Fruit fly (Drosophila melanogaster) whole organism, embryonic: ENCODE measurements around the gene CG16756.
A peak's percentile ranks its signal among the peaks of the same experiment; 100 is the strongest.

Source experiments
- ATbp ChIP-seq: fragments of 200-800 bp; sonication (Bioruptor generic); optimal IDR thresholded peaks from 2 replicates; lab custom pipeline; 2017; ENCODE audit warnings: missing biosample characterization, mild to moderate bottlenecking, missing genetic modification characterization, missing genetic modification reagents
- Aef1 ChIP-seq: fragments of 200-800 bp; sonication (Bioruptor generic); IDR thresholded peaks from 3 replicates; pipeline ENCODE4 v1.3.6; 2022; ENCODE audit warnings: missing biosample characterization, missing genetic modification characterization
- Antp ChIP-seq: fragments of 200-800 bp; sonication (Bioruptor generic); optimal IDR thresholded peaks from 3 replicates; lab custom pipeline; 2016; ENCODE audit warnings: missing biosample characterization, missing genetic modification characterization
- CG10147 ChIP-seq: fragments of 200-800 bp; sonication (Bioruptor generic); optimal IDR thresholded peaks from 2 replicates; lab custom pipeline; 2019; ENCODE audit warnings: missing biosample characterization, mild to moderate bottlenecking, missing genetic modification characterization, moderate library complexity
- CG10274 ChIP-seq: fragments of 200-800 bp; sonication (Bioruptor generic); optimal IDR thresholded peaks from 3 replicates; lab custom pipeline; 2017; ENCODE audit warnings: missing biosample characterization, mild to moderate bottlenecking, missing genetic modification characterization
- CG11696 ChIP-seq: fragments of 200-800 bp; sonication (Bioruptor generic); IDR thresholded peaks from 2 replicates; pipeline ENCODE4 v1.3.6; 2022; ENCODE audit warnings: missing biosample characterization, missing genetic modification characterization
- CG13287 ChIP-seq: fragments of 200-800 bp; sonication (Bioruptor generic); IDR thresholded peaks from 2 replicates; pipeline ENCODE4 v1.3.6; 2022; ENCODE audit warnings: missing biosample characterization, missing genetic modification characterization; ENCODE audit not compliant: partially characterized antibody
- CG13775 ChIP-seq: fragments of 200-800 bp; sonication (Bioruptor generic); optimal IDR thresholded peaks from 3 replicates; lab custom pipeline; 2017; ENCODE audit warnings: missing biosample characterization, mild to moderate bottlenecking, missing genetic modification characterization
- CG17186 ChIP-seq: fragments of 200-800 bp; sonication (Bioruptor generic); optimal IDR thresholded peaks from 3 replicates; lab custom pipeline; 2017; ENCODE audit warnings: missing biosample characterization, missing genetic modification reagents, missing genetic modification characterization
- CG17829 ChIP-seq: fragments of 200-800 bp; optimal IDR thresholded peaks from 2 replicates; lab custom pipeline; 2019; ENCODE audit warnings: missing biosample characterization, mild to moderate bottlenecking, missing genetic modification characterization, moderate library complexity
- CG18262 ChIP-seq: fragments of 200-800 bp; optimal IDR thresholded peaks from 3 replicates; lab custom pipeline; 2019; ENCODE audit warnings: missing biosample characterization, mild to moderate bottlenecking, missing genetic modification characterization, moderate library complexity
- CG1832 ChIP-seq: fragments of 200-800 bp; sonication (Bioruptor generic); optimal IDR thresholded peaks from 2 replicates; lab custom pipeline; 2017; ENCODE audit warnings: missing biosample characterization, mild to moderate bottlenecking, missing genetic modification characterization, inconsistent platforms
- CG18599 ChIP-seq: fragments of 200-800 bp; sonication (Bioruptor generic); optimal IDR thresholded peaks from 3 replicates; lab custom pipeline; 2017; ENCODE audit warnings: missing biosample characterization, missing genetic modification characterization, mild to moderate bottlenecking, moderate library complexity, missing genetic modification reagents
- CG2116 ChIP-seq: fragments of 200-800 bp; sonication (Bioruptor generic); optimal IDR thresholded peaks from 3 replicates; lab custom pipeline; 2018; ENCODE audit warnings: missing biosample characterization, mild to moderate bottlenecking, missing genetic modification characterization
- CG31365 ChIP-seq: fragments of 200-800 bp; sonication (Bioruptor generic); optimal IDR thresholded peaks from 2 replicates; lab custom pipeline; 2018; ENCODE audit warnings: missing biosample characterization, mild to moderate bottlenecking, missing genetic modification characterization
- CG32532 ChIP-seq: fragments of 200-800 bp; sonication (Bioruptor generic); IDR thresholded peaks from 2 replicates; pipeline ENCODE4 v1.3.6; 2022; ENCODE audit warnings: missing biosample characterization, missing genetic modification characterization
- CG4282 ChIP-seq: fragments of 200-800 bp; sonication (Bioruptor generic); optimal IDR thresholded peaks from 2 replicates; lab custom pipeline; 2016; ENCODE audit warnings: missing biosample characterization, missing genetic modification characterization
- CG4328 ChIP-seq: fragments of 200-800 bp; sonication (Bioruptor generic); optimal IDR thresholded peaks from 3 replicates; lab custom pipeline; 2017; ENCODE audit warnings: missing biosample characterization, missing genetic modification reagents, missing genetic modification characterization
- CG43689 ChIP-seq: fragments of 200-800 bp; sonication (Bioruptor generic); IDR thresholded peaks from 2 replicates; pipeline ENCODE4 v1.3.6; 2022; ENCODE audit warnings: missing biosample characterization, missing genetic modification characterization
- CG7786 ChIP-seq: fragments of 200-800 bp; sonication (Bioruptor generic); optimal IDR thresholded peaks from 2 replicates; lab custom pipeline; 2016; ENCODE audit warnings: missing biosample characterization, missing genetic modification characterization
- CG7839 ChIP-seq: fragments of 200-800 bp; sonication (Bioruptor generic); optimal IDR thresholded peaks from 3 replicates; lab custom pipeline; 2018; ENCODE audit warnings: missing biosample characterization, mild to moderate bottlenecking, missing genetic modification characterization, moderate library complexity
- CG9215 ChIP-seq: fragments of 200-800 bp; sonication (Bioruptor generic); IDR thresholded peaks from 2 replicates; pipeline ENCODE4 v1.3.6; 2022; ENCODE audit warnings: missing biosample characterization, missing genetic modification characterization
- CG9932 ChIP-seq: fragments of 200-800 bp; sonication (Bioruptor generic); IDR thresholded peaks from 2 replicates; pipeline ENCODE4 v1.3.6; 2022; ENCODE audit warnings: missing biosample characterization, missing genetic modification characterization
- CkIIα-i1 ChIP-seq: fragments of 200-800 bp; sonication (Bioruptor generic); IDR thresholded peaks from 2 replicates; pipeline ENCODE4 v1.3.6; 2022; ENCODE audit warnings: missing biosample characterization, missing genetic modification characterization
- Doc3 ChIP-seq: fragments of 200-800 bp; sonication (Bioruptor generic); IDR thresholded peaks from 3 replicates; pipeline ENCODE4 v1.3.6; 2022; ENCODE audit warnings: missing biosample characterization, missing genetic modification characterization; ENCODE audit not compliant: partially characterized antibody
- Elba2 ChIP-seq: fragments of 200-800 bp; sonication (Bioruptor generic); optimal IDR thresholded peaks from 3 replicates; lab custom pipeline; 2016; ENCODE audit warnings: missing biosample characterization, missing genetic modification characterization
- Fer2 ChIP-seq: fragments of 200-800 bp; sonication (Bioruptor generic); optimal IDR thresholded peaks from 2 replicates; lab custom pipeline; 2018; ENCODE audit warnings: missing biosample characterization, mild to moderate bottlenecking, missing genetic modification characterization, moderate library complexity
- Gug ChIP-seq: fragments of 200-800 bp; sonication (Bioruptor generic); IDR thresholded peaks from 4 replicates; pipeline ENCODE4 v1.3.6; 2022; ENCODE audit warnings: missing biosample characterization, missing genetic modification characterization
- H2.0 ChIP-seq: fragments of 200-800 bp; sonication (Bioruptor generic); IDR thresholded peaks from 2 replicates; pipeline ENCODE4 v1.3.6; 2022; ENCODE audit warnings: missing biosample characterization, missing genetic modification characterization
- NC2β ChIP-seq: fragments of 200-800 bp; sonication (Bioruptor generic); optimal IDR thresholded peaks from 2 replicates; lab custom pipeline; 2016; ENCODE audit warnings: missing biosample characterization, missing genetic modification characterization
- TFAM ChIP-seq: fragments of 200-800 bp; sonication (Bioruptor generic); optimal IDR thresholded peaks from 2 replicates; lab custom pipeline; 2017; ENCODE audit warnings: missing biosample characterization, missing genetic modification characterization, inconsistent platforms
- Trl ChIP-seq, 3 experiments: fragments of >200 bp in 2 of 3; fragments of 200-800 bp in 1 of 3; sonication (Bioruptor generic) in 1 of 3; optimal IDR thresholded peaks; 2 replicates in 1 of 3; 3 replicates in 2 of 3; lab custom pipeline; 2016 to 2017; ENCODE audit warnings: missing biosample characterization in 1 of 3, missing genetic modification characterization in 1 of 3
- Usf ChIP-seq: fragments of 200-800 bp; sonication (Bioruptor generic); optimal IDR thresholded peaks from 2 replicates; lab custom pipeline; 2017; ENCODE audit warnings: missing genotype, missing biosample characterization, missing genetic modification characterization
- Xrp1 ChIP-seq: fragments of 200-800 bp; sonication (Bioruptor generic); IDR thresholded peaks from 2 replicates; pipeline ENCODE4 v1.3.6; 2022; ENCODE audit warnings: missing biosample characterization, missing genetic modification characterization
- aop ChIP-seq: fragments of 200-800 bp; sonication (Bioruptor generic); IDR thresholded peaks from 2 replicates; pipeline ENCODE4 v1.3.6; 2022; ENCODE audit warnings: missing biosample characterization, missing genetic modification characterization
- ap ChIP-seq: fragments of 200-800 bp; sonication (Bioruptor generic); IDR thresholded peaks from 2 replicates; pipeline ENCODE4 v1.3.6; 2022; ENCODE audit warnings: missing biosample characterization, missing genetic modification characterization
- ara ChIP-seq: fragments of 200-800 bp; sonication (Bioruptor generic); IDR thresholded peaks from 2 replicates; pipeline ENCODE4 v1.3.6; 2022; ENCODE audit warnings: missing biosample characterization, missing genetic modification characterization
- crp ChIP-seq, 2 experiments: fragments of 200-800 bp; sonication (Bioruptor generic); optimal IDR thresholded peaks; 2 replicates in 1 of 2; 3 replicates in 1 of 2; lab custom pipeline; 2017; ENCODE audit warnings: missing biosample characterization in 2 of 2, missing genetic modification characterization in 2 of 2, mild to moderate bottlenecking in 1 of 2, moderate library complexity in 1 of 2
- exex ChIP-seq: fragments of 200-800 bp; sonication (Bioruptor generic); optimal IDR thresholded peaks from 4 replicates; lab custom pipeline; 2018; ENCODE audit warnings: missing biosample characterization, mild to moderate bottlenecking, missing genetic modification characterization, moderate library complexity
- gcm2 ChIP-seq: fragments of 200-800 bp; sonication (Bioruptor generic); optimal IDR thresholded peaks from 2 replicates; lab custom pipeline; 2016; ENCODE audit warnings: missing biosample characterization, missing genetic modification characterization
- her ChIP-seq: fragments of 200-800 bp; sonication (Bioruptor generic); optimal IDR thresholded peaks from 2 replicates; lab custom pipeline; 2016; ENCODE audit warnings: missing biosample characterization, missing genetic modification characterization
- klu ChIP-seq: fragments of 200-800 bp; sonication (Bioruptor generic); IDR thresholded peaks from 2 replicates; pipeline ENCODE4 v1.3.6; 2022; ENCODE audit warnings: missing biosample characterization, missing genetic modification characterization
- kni ChIP-seq: fragments of 200-800 bp; sonication (Bioruptor generic); optimal IDR thresholded peaks from 3 replicates; lab custom pipeline; 2017; ENCODE audit warnings: mild to moderate bottlenecking, missing biosample characterization, missing genetic modification reagents, missing genetic modification characterization
- nerfin-2 ChIP-seq: fragments of 200-800 bp; sonication (Bioruptor generic); IDR thresholded peaks from 2 replicates; pipeline ENCODE4 v1.3.6; 2022; ENCODE audit warnings: missing biosample characterization, missing genetic modification characterization; ENCODE audit not compliant: partially characterized antibody
- pita ChIP-seq: fragments of 200-800 bp; sonication (Bioruptor generic); optimal IDR thresholded peaks from 2 replicates; lab custom pipeline; 2017; ENCODE audit warnings: missing biosample characterization, mild to moderate bottlenecking, missing genetic modification characterization
- repo ChIP-seq: fragments of 200-800 bp; sonication (Bioruptor generic); optimal IDR thresholded peaks from 2 replicates; lab custom pipeline; 2016; ENCODE audit warnings: missing biosample characterization, missing genetic modification characterization
- tgo ChIP-seq: fragments of 200-800 bp; sonication (Bioruptor generic); IDR thresholded peaks from 3 replicates; pipeline ENCODE4 v1.3.6; 2022; ENCODE audit warnings: missing biosample characterization, missing genetic modification characterization
- usp ChIP-seq: fragments of >200 bp; optimal IDR thresholded peaks from 2 replicates; lab custom pipeline; 2017; ENCODE audit warnings: missing biosample characterization, missing genetic modification characterization

CG16756 gene

DNA sequence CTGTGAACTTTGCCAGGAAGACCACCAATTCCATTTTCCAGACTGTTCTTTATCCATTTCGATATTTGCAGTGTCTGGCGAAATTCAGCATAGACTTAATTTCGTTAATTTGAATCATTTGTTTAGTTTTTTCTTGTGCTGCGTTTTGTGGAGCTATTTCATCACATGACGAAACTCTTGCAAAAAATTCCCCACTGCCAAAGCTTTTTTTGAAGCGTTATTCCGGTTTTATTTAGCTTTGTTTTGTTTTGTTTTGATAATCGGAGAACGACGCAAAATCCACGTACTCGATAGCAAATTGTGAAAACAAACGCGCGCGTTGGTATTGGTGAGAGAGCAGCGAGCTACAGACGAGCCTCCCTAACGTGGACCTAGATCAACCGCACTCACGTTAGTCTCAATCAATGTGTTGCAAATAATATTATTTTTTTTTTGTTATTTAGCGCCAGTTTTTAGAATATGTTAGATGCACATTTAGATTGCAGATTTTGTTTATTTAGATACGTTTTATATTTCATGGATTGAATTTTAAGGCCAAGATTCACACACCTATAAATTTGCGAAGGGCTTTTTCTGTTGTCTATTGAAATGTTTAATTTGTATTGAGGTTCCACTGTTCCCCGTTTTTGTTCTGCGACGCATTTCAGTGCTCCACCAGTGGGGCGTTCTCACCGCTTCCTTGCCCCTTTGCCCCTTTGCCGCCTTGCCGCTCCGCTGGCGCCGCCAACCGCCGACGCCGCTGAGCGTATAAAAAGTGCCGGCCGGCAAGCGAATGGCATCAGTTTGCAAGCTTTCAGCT lies 2.7 kb downstream of the CG16756 start (continued):
- TF ChIP-seq ATbp (GFP tag; lab: Kevin White, UChicago) (peak; percentile 52), CG11696 (GFP tag; lab: Robert Waterston, UW) (peak; percentile 45; the same call in 1 of the 2 replicates), CG43689 (GFP tag; lab: Robert Waterston, UW) (0 out of 2 replicates have a peak, but pooled peaks have one; percentile 16), Trl (optimal IDR thresholded peaks at IDR 0.05; lab: Kevin White, UChicago) (peak in 1 of 2 experiments; percentile 40), Trl (GFP tag; optimal IDR thresholded peaks at IDR 0.05; lab: Kevin White, UChicago) (peak; percentile 59), Fer2 (tag; lab: Kevin White, UChicago) (peak; percentile 78), ap (GFP tag; lab: Robert Waterston, UW) (no peak), gcm2 (GFP tag; lab: Kevin White, UChicago) (peak; percentile 51), CG4282 (GFP tag; lab: Kevin White, UChicago) (no peak), exex (tag; lab: Kevin White, UChicago) (peak; percentile 47), usp (GFP tag; lab: Kevin White, UChicago) (no peak), crp (GFP tag; optimal IDR thresholded peaks at IDR 0.05; lab: Kevin White, UChicago) (peak in 1 of 2 experiments; percentile 24), NC2β (peak; percentile 29), Doc3 (GFP tag; lab: Robert Waterston, UW) (no peak), klu (peak; percentile 74; the same call in 1 of the 2 replicates), CG1832 (GFP tag; lab: Kevin White, UChicago) (no peak), aop (GFP tag; lab: Robert Waterston, UW) (no peak), TFAM (GFP tag; lab: Kevin White, UChicago) (no peak), CG7786 (GFP tag; lab: Kevin White, UChicago) (peak; percentile 75), ara (GFP tag; lab: Robert Waterston, UW) (no peak; the same call in 1 of the 2 replicates), CG9215 (GFP tag; lab: Robert Waterston, UW) (peak; percentile 90), nerfin-2 (GFP tag; lab: Robert Waterston, UW) (no peak), CG17829 (tag; lab: Kevin White, UChicago) (peak; percentile 51), CG10274 (GFP tag; lab: Kevin White, UChicago) (peak; percentile 61), CG2116 (GFP tag; lab: Kevin White, UChicago) (peak; percentile 28), CkIIα-i1 (GFP tag; lab: Robert Waterston, UW) (no peak), Elba2 (GFP tag; lab: Kevin White, UChicago) (no peak), CG13775 (GFP tag; lab: Kevin White, UChicago) (peak; percentile 76), CG4328 (GFP tag; lab: Kevin White, UChicago) (peak; percentile 80), CG18599 (GFP tag; lab: Kevin White, UChicago) (peak; percentile 92), CG31365 (tag; lab: Kevin White, UChicago) (peak; percentile 40), CG7839 (tag; lab: Kevin White, UChicago) (peak; percentile 88), H2.0 (GFP tag; lab: Robert Waterston, UW) (peak; percentile 66), Aef1 (GFP tag; lab: Robert Waterston, UW) (peak; percentile 86), her (GFP tag; lab: Kevin White, UChicago) (peak; percentile 61), Antp (GFP tag; lab: Kevin White, UChicago) (peak; percentile 53), Usf (GFP tag; lab: Kevin White, UChicago) (peak; percentile 72), CG32532 (peak; percentile 89), CG13287 (no peak), CG18262 (tag; lab: Kevin White, UChicago) (peak; percentile 51), Gug (peak; percentile 76), CG10147 (GFP tag; lab: Kevin White, UChicago) (peak; percentile 87), CG17186 (GFP tag; lab: Kevin White, UChicago) (no peak), repo (GFP tag; lab: Kevin White, UChicago) (peak; percentile 49), CG9932 (GFP tag; lab: Robert Waterston, UW) (peak; percentile 91), tgo (GFP tag; lab: Robert Waterston, UW) (peak; percentile 87), kni (no peak), pita (GFP tag; lab: Kevin White, UChicago) (no peak), Xrp1 (peak; percentile 60; the same call in 1 of the 2 replicates)
